Worm (Caenorhabditis elegans) whole organism, young adult: ENCODE data around the gene cdc-48.1.

ENCODE experiments used
- C06A6.2 ChIP-seq: fragments of 200-800 bp; sonication (Bioruptor generic); conservative IDR thresholded peaks from 2 replicates; pipeline ENCODE4 v1.3.6; 2022; ENCODE audit warnings: missing genetic modification characterization, missing compliant biosample characterization
- C17E4.6 ChIP-seq: fragments of 200-800 bp; sonication (Bioruptor generic); IDR thresholded peaks from 2 replicates; pipeline ENCODE4 v1.3.6; 2022; ENCODE audit warnings: missing genetic modification reagents, missing genetic modification characterization, missing compliant biosample characterization
- F22D6.2 ChIP-seq: sonication (generic microtip); optimal IDR thresholded peaks from 2 replicates; lab custom pipeline; 2016; ENCODE audit warnings: mild to moderate bottlenecking, missing genetic modification characterization, missing compliant biosample characterization
- F23B12.7 ChIP-seq: sonication (generic microtip); optimal IDR thresholded peaks from 2 replicates; lab custom pipeline; 2017; ENCODE audit warnings: missing genetic modification characterization, mild to moderate bottlenecking, missing compliant biosample characterization, antibody characterized with exemption, moderate library complexity; ENCODE audit not compliant: insufficient read depth
- K12H6.12 ChIP-seq: fragments of 200-800 bp; sonication (Bioruptor generic); optimal IDR thresholded peaks from 2 replicates; lab custom pipeline; 2018; ENCODE audit warnings: mild to moderate bottlenecking, missing genetic modification characterization, missing compliant biosample characterization
- Y53F4B.3 ChIP-seq: fragments of 200-800 bp; sonication (Bioruptor generic); IDR thresholded peaks from 2 replicates; pipeline ENCODE4 v1.3.6; 2022; ENCODE audit warnings: missing genetic modification reagents, missing genetic modification characterization, missing compliant biosample characterization
- Y56A3A.18 ChIP-seq: fragments of 200-800 bp; sonication (Bioruptor generic); IDR thresholded peaks from 2 replicates; pipeline ENCODE4 v1.3.6; 2022; ENCODE audit warnings: missing genetic modification reagents, missing genetic modification characterization, missing compliant biosample characterization
- Y79H2A.3 ChIP-seq: fragments of 200-800 bp; sonication (Bioruptor generic); conservative IDR thresholded peaks from 2 replicates; pipeline ENCODE4 v1.3.6; 2022; ENCODE audit warnings: missing genetic modification reagents, missing genetic modification characterization, missing compliant biosample characterization
- Y95B8A.8 ChIP-seq: fragments of 200-800 bp; sonication (Bioruptor generic); IDR thresholded peaks from 2 replicates; pipeline ENCODE4 v1.3.6; 2022; ENCODE audit warnings: missing genetic modification reagents, missing genetic modification characterization, missing compliant biosample characterization
- akir-1 ChIP-seq: fragments of 200-800 bp; sonication (Bioruptor generic); optimal IDR thresholded peaks from 2 replicates; lab custom pipeline; 2018; ENCODE audit warnings: mild to moderate bottlenecking, missing genetic modification characterization, moderate library complexity, missing compliant biosample characterization
- atf-7 ChIP-seq: sonication (generic microtip); optimal IDR thresholded peaks from 2 replicates; lab custom pipeline; 2017; ENCODE audit warnings: mild to moderate bottlenecking, missing genetic modification characterization, missing compliant biosample characterization
- attf-5 ChIP-seq: fragments of 200-800 bp; sonication (Bioruptor generic); optimal IDR thresholded peaks from 2 replicates; lab custom pipeline; 2018; ENCODE audit warnings: mild to moderate bottlenecking, missing genetic modification characterization, missing compliant biosample characterization
- ceh-27 ChIP-seq: fragments of 200-800 bp; sonication (Bioruptor generic); optimal IDR thresholded peaks from 2 replicates; lab custom pipeline; 2018; ENCODE audit warnings: mild to moderate bottlenecking, missing genetic modification characterization, moderate library complexity, missing compliant biosample characterization
- ceh-40 ChIP-seq: fragments of 200-800 bp; sonication (Bioruptor generic); IDR thresholded peaks from 2 replicates; pipeline ENCODE4 v1.3.6; 2022; ENCODE audit warnings: missing genetic modification characterization, missing compliant biosample characterization
- ceh-79 ChIP-seq: sonication (generic microtip); optimal IDR thresholded peaks from 2 replicates; lab custom pipeline; 2017; ENCODE audit warnings: mild to moderate bottlenecking, missing genetic modification characterization, missing compliant biosample characterization
- dpff-1 ChIP-seq: sonication (generic microtip); optimal IDR thresholded peaks from 2 replicates; lab custom pipeline; 2017; ENCODE audit warnings: mild to moderate bottlenecking, missing genetic modification characterization, missing compliant biosample characterization
- egl-18 ChIP-seq: fragments of 200-800 bp; sonication (Bioruptor generic); IDR thresholded peaks from 2 replicates; pipeline ENCODE4 v1.3.6; 2022; ENCODE audit warnings: missing genetic modification reagents, missing genetic modification characterization, missing compliant biosample characterization
- egl-44 ChIP-seq: fragments of 200-800 bp; sonication (Bioruptor generic); IDR thresholded peaks from 2 replicates; pipeline ENCODE4 v1.3.6; 2022; ENCODE audit warnings: missing genetic modification reagents, missing genetic modification characterization, missing compliant biosample characterization
- egrh-3 ChIP-seq: fragments of 200-800 bp; sonication (Bioruptor generic); IDR thresholded peaks from 2 replicates; pipeline ENCODE4 v1.3.6; 2022; ENCODE audit warnings: missing genetic modification reagents, missing genetic modification characterization, missing compliant biosample characterization
- ets-4 ChIP-seq: fragments of 200-800 bp; sonication (Bioruptor generic); optimal IDR thresholded peaks from 2 replicates; lab custom pipeline; 2018; ENCODE audit warnings: mild to moderate bottlenecking, missing genetic modification characterization, missing compliant biosample characterization
- him-1 ChIP-seq: sonication (generic microtip); optimal IDR thresholded peaks from 2 replicates; lab custom pipeline; 2016; ENCODE audit warnings: missing genotype, missing genetic modification reagents, missing genetic modification characterization, missing compliant biosample characterization
- hlh-26 ChIP-seq: fragments of 200-800 bp; sonication (Bioruptor generic); conservative IDR thresholded peaks from 2 replicates; pipeline ENCODE4 v1.3.6; 2022; ENCODE audit warnings: missing genetic modification reagents, missing genetic modification characterization, missing compliant biosample characterization
- hmg-1.2 ChIP-seq: fragments of 200-800 bp; sonication (Bioruptor generic); IDR thresholded peaks from 2 replicates; pipeline ENCODE4 v1.3.6; 2022; ENCODE audit warnings: missing genetic modification reagents, missing genetic modification characterization, missing compliant biosample characterization
- hsf-1 ChIP-seq: fragments of 200-800 bp; sonication (Bioruptor generic); IDR thresholded peaks from 2 replicates; pipeline ENCODE4 v1.3.6; 2022; ENCODE audit warnings: missing genetic modification reagents, missing genetic modification characterization, missing compliant biosample characterization
- lag-1 ChIP-seq: fragments of 200-800 bp; sonication (Bioruptor generic); IDR thresholded peaks from 2 replicates; pipeline ENCODE4 v1.3.6; 2022; ENCODE audit warnings: missing genetic modification reagents, missing genetic modification characterization, missing compliant biosample characterization
- let-526 ChIP-seq: fragments of 200-800 bp; sonication (Bioruptor generic); IDR thresholded peaks from 2 replicates; pipeline ENCODE4 v1.3.6; 2022; ENCODE audit warnings: missing genetic modification reagents, missing genetic modification characterization, missing compliant biosample characterization
- let-607 ChIP-seq, 2 experiments: fragments of 200-800 bp in 1 of 2; sonication (Bioruptor generic) in 1 of 2; sonication (generic microtip) in 1 of 2; optimal IDR thresholded peaks; 2 replicates each; lab custom pipeline; 2016 to 2018; ENCODE audit warnings: mild to moderate bottlenecking in 2 of 2, missing compliant biosample characterization in 2 of 2, missing genetic modification characterization in 2 of 2, moderate library complexity in 2 of 2, missing genotype in 1 of 2
- lin-26 ChIP-seq: fragments of 200-800 bp; sonication (Bioruptor generic); IDR thresholded peaks from 2 replicates; pipeline ENCODE4 v1.3.6; 2022; ENCODE audit warnings: missing genetic modification reagents, missing genetic modification characterization, missing compliant biosample characterization
- lin-54 ChIP-seq: fragments of 200-800 bp; sonication (Bioruptor generic); optimal IDR thresholded peaks from 2 replicates; lab custom pipeline; 2018; ENCODE audit warnings: mild to moderate bottlenecking, missing genetic modification characterization, missing compliant biosample characterization
- lsl-1 ChIP-seq: fragments of 200-800 bp; sonication (Bioruptor generic); optimal IDR thresholded peaks from 2 replicates; lab custom pipeline; 2018; ENCODE audit warnings: mild to moderate bottlenecking, missing genetic modification characterization, moderate library complexity, missing compliant biosample characterization
- madf-3 ChIP-seq: fragments of 200-800 bp; sonication (Bioruptor generic); IDR thresholded peaks from 2 replicates; pipeline ENCODE4 v1.3.6; 2022; ENCODE audit warnings: missing genetic modification reagents, missing genetic modification characterization, missing compliant biosample characterization
- madf-6 ChIP-seq: fragments of 200-800 bp; sonication (Bioruptor generic); IDR thresholded peaks from 2 replicates; pipeline ENCODE4 v1.3.6; 2022; ENCODE audit warnings: missing genetic modification reagents, missing genetic modification characterization, missing compliant biosample characterization
- mcd-1 ChIP-seq: fragments of 200-800 bp; sonication (Bioruptor generic); IDR thresholded peaks from 2 replicates; pipeline ENCODE4 v1.3.6; 2022; ENCODE audit warnings: missing genetic modification reagents, missing genetic modification characterization, missing compliant biosample characterization
- nhr-179 ChIP-seq: sonication (generic microtip); optimal IDR thresholded peaks from 2 replicates; lab custom pipeline; 2016; ENCODE audit warnings: mild to moderate bottlenecking, missing genetic modification characterization, missing compliant biosample characterization
- nhr-27 ChIP-seq: fragments of 200-800 bp; sonication (Bioruptor generic); optimal IDR thresholded peaks from 2 replicates; lab custom pipeline; 2018; ENCODE audit warnings: mild to moderate bottlenecking, missing genetic modification characterization, moderate library complexity, missing compliant biosample characterization
- rpc-1 ChIP-seq, 2 experiments: fragments of 150-350 bp in 1 of 2; sonication (generic microtip) in 1 of 2; optimal IDR thresholded peaks; 2 replicates each; lab custom pipeline; 2014 to 2018; ENCODE audit warnings: missing biosample characterization in 1 of 2, missing genetic modification characterization in 1 of 2, missing genetic modification reagents in 1 of 2, missing genotype in 1 of 2
- sdz-38 ChIP-seq: sonication (generic microtip); optimal IDR thresholded peaks from 2 replicates; lab custom pipeline; 2016; ENCODE audit warnings: missing genotype, missing genetic modification characterization, missing compliant biosample characterization
- snpc-1.3 ChIP-seq: sonication (generic microtip); optimal IDR thresholded peaks from 2 replicates; lab custom pipeline; 2017; ENCODE audit warnings: missing genetic modification characterization, mild to moderate bottlenecking, missing compliant biosample characterization, antibody characterized with exemption, moderate library complexity, missing genotype, missing genetic modification reagents; ENCODE audit not compliant: insufficient read depth
- snpc-3.4 ChIP-seq: sonication (generic microtip); optimal IDR thresholded peaks from 2 replicates; lab custom pipeline; 2017; ENCODE audit warnings: missing genetic modification characterization, mild to moderate bottlenecking, missing compliant biosample characterization, antibody characterized with exemption, moderate library complexity, missing genotype, missing genetic modification reagents
- tbp1 ChIP-seq: fragments of 200-800 bp; sonication (Bioruptor generic); optimal IDR thresholded peaks from 2 replicates; lab custom pipeline; 2018; ENCODE audit warnings: mild to moderate bottlenecking, missing genetic modification characterization, missing compliant biosample characterization
- tbx-9 ChIP-seq: sonication (generic microtip); optimal IDR thresholded peaks from 2 replicates; lab custom pipeline; 2016; ENCODE audit warnings: borderline replicate concordance, missing genetic modification characterization, inconsistent platforms, missing compliant biosample characterization
- xnd-1 ChIP-seq: sonication (generic microtip); optimal IDR thresholded peaks from 2 replicates; lab custom pipeline; 2016; ENCODE audit warnings: missing genotype, missing genetic modification reagents, missing genetic modification characterization, missing compliant biosample characterization
- zfh-2 ChIP-seq: fragments of 200-800 bp; sonication (Bioruptor generic); conservative IDR thresholded peaks from 2 replicates; pipeline ENCODE4 v1.3.6; 2022; ENCODE audit warnings: missing genetic modification reagents, missing genetic modification characterization, missing compliant biosample characterization
- ztf-18 ChIP-seq: sonication (generic microtip); optimal IDR thresholded peaks from 2 replicates; lab custom pipeline; 2016; ENCODE audit warnings: missing genotype, mild to moderate bottlenecking, missing genetic modification characterization, missing compliant biosample characterization
- ztf-22 ChIP-seq: fragments of 200-800 bp; sonication (Bioruptor generic); optimal IDR thresholded peaks from 2 replicates; lab custom pipeline; 2018; ENCODE audit warnings: mild to moderate bottlenecking, missing genetic modification characterization, moderate library complexity, missing compliant biosample characterization
- ztf-6 ChIP-seq: fragments of 200-800 bp; sonication (Bioruptor generic); IDR thresholded peaks from 2 replicates; pipeline ENCODE4 v1.3.6; 2022; ENCODE audit warnings: missing genetic modification reagents, missing genetic modification characterization, missing compliant biosample characterization

cdc-48.1 gene

DNA sequence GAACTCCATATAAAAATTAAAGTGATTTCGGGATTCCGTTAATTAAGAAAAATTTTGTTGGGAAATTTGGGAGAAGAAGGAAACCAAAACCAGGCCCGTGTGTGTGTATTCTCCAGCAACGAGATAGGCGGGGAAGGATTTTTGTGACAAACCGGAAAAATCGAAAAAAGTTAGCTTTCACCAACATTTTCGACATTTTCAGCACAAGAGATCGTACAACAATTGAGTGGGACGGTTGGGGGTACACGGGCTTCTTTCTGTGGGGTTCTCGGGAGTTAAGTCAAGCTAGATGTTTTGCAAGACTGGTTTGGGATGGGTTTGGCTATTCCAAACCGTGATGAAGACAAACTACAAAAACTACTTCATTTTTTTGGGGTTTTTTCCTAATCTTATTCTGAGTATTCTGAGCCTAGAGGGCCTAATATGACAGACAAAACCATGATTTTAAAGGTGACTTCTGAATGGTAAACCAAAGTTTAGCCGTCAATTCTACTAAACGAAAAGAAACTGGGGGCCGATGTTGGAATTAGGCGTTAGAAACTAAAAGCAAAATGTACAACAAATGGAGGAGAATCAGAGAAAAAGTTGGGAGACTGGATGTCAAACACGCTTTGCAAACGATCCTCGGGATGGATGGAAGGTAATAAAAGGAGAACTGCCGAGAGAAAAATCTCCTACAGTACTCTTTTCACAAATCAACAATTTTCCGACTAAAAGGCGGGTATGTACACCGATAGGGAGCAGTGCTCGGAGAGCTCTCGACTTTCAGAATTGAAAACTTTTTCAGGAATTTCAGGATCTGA is 20.4 kb downstream of the cdc-48.1 start (continued):
- no peak for TF ChIP-seq lsl-1 (GFP tag; lab: Kevin White, UChicago)
- no peak for TF ChIP-seq Y79H2A.3 (GFP tag; lab: Robert Waterston, UW)
- no peak for TF ChIP-seq ztf-22 (GFP tag; lab: Kevin White, UChicago)
- TF ChIP-seq F23B12.7 (tag; lab: Kevin White, UChicago) = no peak
- no peak for TF ChIP-seq snpc-3.4
- TF ChIP-seq hsf-1 (GFP tag; lab: Robert Waterston, UW) = peak; percentile 57
- TF ChIP-seq nhr-27 (tag; lab: Kevin White, UChicago) = peak; percentile 9
- no peak; the same call in none of the 2 replicates for TF ChIP-seq C06A6.2 (GFP tag; lab: Robert Waterston, UW)
- peak; percentile 48; the same call in 1 of the 2 replicates for TF ChIP-seq madf-6
- no peak for TF ChIP-seq C17E4.6 (GFP tag; lab: Robert Waterston, UW)
- no peak for TF ChIP-seq ceh-27 (GFP tag; lab: Kevin White, UChicago)
- TF ChIP-seq Y56A3A.18 (GFP tag; lab: Robert Waterston, UW) = peak; percentile 12; the same call in 1 of the 2 replicates
- TF ChIP-seq tbx-9 (tag; lab: Kevin White, UChicago) = no peak
- TF ChIP-seq attf-5 (GFP tag; lab: Kevin White, UChicago) = peak; percentile 23
- no peak for TF ChIP-seq akir-1 (GFP tag; lab: Kevin White, UChicago)
- TF ChIP-seq ceh-79 = no peak
- no peak for TF ChIP-seq K12H6.12 (tag; lab: Kevin White, UChicago)
- TF ChIP-seq ceh-40 = peak; percentile 48; the same call in 1 of the 2 replicates
- peak in 1 of 2 experiments; percentile 23 for TF ChIP-seq let-607 (tag; optimal IDR thresholded peaks at IDR 0.05; lab: Kevin White, UChicago)
- TF ChIP-seq ets-4 (GFP tag; lab: Kevin White, UChicago) = no peak
- no peak for TF ChIP-seq dpff-1 (tag; lab: Kevin White, UChicago)
- TF ChIP-seq ztf-6 (GFP tag; lab: Robert Waterston, UW) = no peak
- peak; percentile 16; the same call in 1 of the 2 replicates for TF ChIP-seq Y95B8A.8
- TF ChIP-seq lin-54 (GFP tag; lab: Kevin White, UChicago) = peak; percentile 4
- no peak for TF ChIP-seq him-1 (tag; lab: Kevin White, UChicago)
- peak; percentile 68 for TF ChIP-seq lin-26
- TF ChIP-seq lag-1 = 0 out of 2 replicates have a peak, but pooled peaks have one; percentile 10
- TF ChIP-seq zfh-2 (GFP tag; lab: Robert Waterston, UW) = no peak
- TF ChIP-seq ztf-18 (tag; lab: Kevin White, UChicago) = no peak
- TF ChIP-seq sdz-38 (tag; lab: Kevin White, UChicago) = no peak
- no peak for TF ChIP-seq xnd-1
- TF ChIP-seq madf-3 (GFP tag; lab: Robert Waterston, UW) = peak; percentile 18; the same call in 1 of the 2 replicates
- no peak for TF ChIP-seq egrh-3 (GFP tag; lab: Robert Waterston, UW)
- no peak for TF ChIP-seq rpc-1 (optimal IDR thresholded peaks at IDR 0.05; lab: Kevin White, UChicago)
- no peak for TF ChIP-seq rpc-1 (tag; optimal IDR thresholded peaks at IDR 0.05; lab: Kevin White, UChicago)
- TF ChIP-seq egl-44 (GFP tag; lab: Robert Waterston, UW) = peak; percentile 19; the same call in 1 of the 2 replicates
- TF ChIP-seq nhr-179 (tag; lab: Kevin White, UChicago) = no peak
- no peak for TF ChIP-seq let-526 (GFP tag; lab: Robert Waterston, UW)
- no peak for TF ChIP-seq egl-18
- TF ChIP-seq atf-7 (tag; lab: Kevin White, UChicago) = no peak
- peak; percentile 3; the same call in 1 of the 2 replicates for TF ChIP-seq Y53F4B.3 (GFP tag; lab: Robert Waterston, UW)
- peak; percentile 28; the same call in 1 of the 2 replicates for TF ChIP-seq hmg-1.2 (GFP tag; lab: Robert Waterston, UW)
- TF ChIP-seq tbp1 (GFP tag; lab: Kevin White, UChicago) = no peak
- peak; percentile 38; the same call in 1 of the 2 replicates for TF ChIP-seq mcd-1 (GFP tag; lab: Robert Waterston, UW)
- no peak for TF ChIP-seq hlh-26 (GFP tag; lab: Robert Waterston, UW)
- TF ChIP-seq snpc-1.3 (tag; lab: Kevin White, UChicago) = no peak
- no peak for TF ChIP-seq F22D6.2
